Worm (Caenorhabditis elegans): Measurements from ENCODE around the gene tnc-2.

DNA sequence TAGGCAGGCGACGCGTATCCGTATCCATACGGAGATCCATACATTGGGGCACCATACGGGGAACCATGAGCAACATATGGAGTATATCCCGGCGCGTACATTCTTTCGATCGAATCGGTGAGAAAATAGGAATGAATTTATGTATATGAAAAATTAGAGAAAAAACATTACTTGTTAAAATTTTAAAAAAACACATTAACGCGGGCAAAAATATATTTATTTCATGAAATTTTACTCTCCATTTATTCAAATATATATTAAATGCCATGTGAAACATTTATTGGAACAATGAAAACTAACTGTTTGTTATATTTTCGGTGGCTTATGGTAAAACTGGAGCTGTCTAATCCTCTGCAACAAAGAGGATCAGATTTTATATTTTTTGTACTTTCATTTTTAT, 5.1 kb downstream of the tnc-2 start, which contains the start of gene ZK666.2:
- no peak for TF ChIP-seq nfyb-1 (GFP tag; IDR thresholded peaks at IDR 0.05)
- TF ChIP-seq nhr-27 (tag; optimal IDR thresholded peaks at IDR 0.05): no peak
- TF ChIP-seq unc-130 (GFP tag; optimal IDR thresholded peaks at IDR 0.05): no peak
- no peak for TF ChIP-seq ama-1 (optimal IDR thresholded peaks at IDR 0.05)
- TF ChIP-seq ama-1 (GFP tag; optimal IDR thresholded peaks at IDR 0.05): no peak
- TF ChIP-seq ceh-40 (GFP tag; IDR thresholded peaks at IDR 0.05): no peak
- TF ChIP-seq ceh-79 (tag; optimal IDR thresholded peaks at IDR 0.05): no peak
- no peak for TF ChIP-seq F37B4.10 (GFP tag; IDR thresholded peaks at IDR 0.05)

All from whole organism, young adult.